Fruit fly (Drosophila melanogaster) S2 (cell line): ENCODE measurements around the gene CG43134.

ENCODE experiments used
- CG8478 ChIP-seq: fragments of >200 bp; optimal IDR thresholded peaks from 2 replicates; lab custom pipeline; 2018
- CTCF ChIP-seq, 2 experiments: fragments of >200 bp; optimal IDR thresholded peaks; 2 replicates each; lab custom pipeline; 2018

DNA sequence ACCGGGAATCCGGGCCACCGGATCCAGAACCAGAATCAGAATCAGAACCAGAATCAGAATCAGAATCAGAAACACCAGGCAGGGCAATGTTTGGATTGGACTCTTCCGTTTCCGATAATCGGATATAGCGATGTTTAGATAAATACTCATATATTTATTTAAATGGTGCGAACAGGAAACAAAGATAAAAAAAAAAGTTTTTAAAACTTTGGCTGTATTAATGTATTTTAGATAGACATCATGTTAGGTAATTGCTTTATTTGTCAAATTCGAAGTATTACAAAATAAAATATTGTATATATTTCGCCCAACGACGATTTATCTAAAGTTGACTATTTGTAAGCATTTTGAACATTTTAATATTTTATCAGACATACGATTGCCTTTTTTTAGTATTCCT is 34.4 kb upstream of the CG43134 start, which contains the start of gene CG43288:
- TF ChIP-seq CG8478 (lab: Kevin White, UChicago) (no peak), CTCF (optimal IDR thresholded peaks at IDR 0.05; lab: Kevin White, UChicago) (no peak)
